Worm (Caenorhabditis elegans): ENCODE data around the gene Y116A8C.38.

DNA sequence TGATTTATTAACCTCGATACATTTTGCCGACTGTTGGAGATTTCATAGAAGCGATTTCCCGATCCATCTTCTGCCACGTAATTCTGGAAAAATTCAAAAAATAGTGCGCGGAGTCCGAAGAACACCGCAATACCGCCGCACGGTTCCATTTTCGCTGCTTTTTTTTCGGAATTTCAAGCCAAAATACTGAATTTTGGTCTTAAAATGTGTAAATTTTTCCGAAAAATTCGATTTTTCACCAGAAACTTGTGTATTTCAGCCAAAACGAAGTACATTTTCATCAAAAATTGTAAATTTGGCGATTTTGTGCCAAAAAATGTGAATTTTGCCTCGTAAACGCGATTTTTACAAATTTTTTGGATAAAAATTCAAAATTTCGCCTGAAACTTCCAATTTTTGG lies 28.2 kb upstream of the Y116A8C.38 start:
- TF ChIP-seq W03F9.2 (tag; optimal IDR thresholded peaks at IDR 0.05): no peak
- no peak for TF ChIP-seq him-1 (tag; optimal IDR thresholded peaks at IDR 0.05)

All from whole organism, L4/young adult.